Fruit fly (Drosophila melanogaster) whole organism, embryonic: ENCODE data around the gene Idh3a.

Experiments used
- B-H1 ChIP-seq: fragments of 200-800 bp; sonication (Bioruptor generic); IDR thresholded peaks from 3 replicates; pipeline ENCODE4 v1.3.6; 2022; ENCODE audit warnings: missing biosample characterization, missing genetic modification characterization
- Blimp-1 ChIP-seq: fragments of 200-800 bp; sonication (Bioruptor generic); optimal IDR thresholded peaks from 3 replicates; lab custom pipeline; 2018; ENCODE audit warnings: missing biosample characterization, missing genetic modification characterization, mild to moderate bottlenecking, moderate library complexity, missing genetic modification reagents
- C15 ChIP-seq: fragments of 200-800 bp; sonication (Bioruptor generic); IDR thresholded peaks from 3 replicates; pipeline ENCODE4 v1.3.6; 2022; ENCODE audit warnings: missing biosample characterization, missing genetic modification characterization
- CG10462 ChIP-seq: fragments of 200-800 bp; sonication (Bioruptor generic); optimal IDR thresholded peaks from 2 replicates; lab custom pipeline; 2016; ENCODE audit warnings: missing biosample characterization, missing genetic modification characterization
- CG12071 ChIP-seq: fragments of 200-800 bp; sonication (Bioruptor generic); optimal IDR thresholded peaks from 3 replicates; lab custom pipeline; 2018; ENCODE audit warnings: missing biosample characterization, mild to moderate bottlenecking, missing genetic modification characterization
- CG12104 ChIP-seq: fragments of 200-800 bp; sonication (Bioruptor generic); optimal IDR thresholded peaks from 3 replicates; lab custom pipeline; 2016; ENCODE audit warnings: missing biosample characterization, missing genetic modification characterization
- CG12769 ChIP-seq: fragments of 200-800 bp; sonication (Bioruptor generic); optimal IDR thresholded peaks from 2 replicates; lab custom pipeline; 2019; ENCODE audit warnings: missing biosample characterization, mild to moderate bottlenecking, missing genetic modification characterization, moderate library complexity
- CG14441 ChIP-seq: fragments of 200-800 bp; sonication (Bioruptor generic); IDR thresholded peaks from 2 replicates; pipeline ENCODE4 v1.3.6; 2022; ENCODE audit warnings: missing biosample characterization, missing genetic modification characterization
- CG18011 ChIP-seq: fragments of 200-800 bp; sonication (Bioruptor generic); optimal IDR thresholded peaks from 2 replicates; lab custom pipeline; 2017; ENCODE audit warnings: missing biosample characterization, missing genetic modification characterization, mild to moderate bottlenecking, moderate library complexity, missing genotype
- CG3847 ChIP-seq: fragments of 200-800 bp; sonication (Bioruptor generic); IDR thresholded peaks from 2 replicates; pipeline ENCODE4 v1.3.6; 2022; ENCODE audit warnings: missing biosample characterization, missing genetic modification characterization
- CG4282 ChIP-seq: fragments of 200-800 bp; sonication (Bioruptor generic); optimal IDR thresholded peaks from 2 replicates; lab custom pipeline; 2016; ENCODE audit warnings: missing biosample characterization, missing genetic modification characterization
- CG5245 ChIP-seq: fragments of 200-800 bp; sonication (Bioruptor generic); optimal IDR thresholded peaks from 3 replicates; lab custom pipeline; 2016; ENCODE audit warnings: missing biosample characterization, missing genetic modification characterization
- CG7963 ChIP-seq: fragments of 200-800 bp; sonication (Bioruptor generic); IDR thresholded peaks from 3 replicates; pipeline ENCODE4 v1.3.6; 2022; ENCODE audit warnings: missing biosample characterization, missing genetic modification characterization; ENCODE audit not compliant: partially characterized antibody
- CG9215 ChIP-seq: fragments of 200-800 bp; sonication (Bioruptor generic); IDR thresholded peaks from 2 replicates; pipeline ENCODE4 v1.3.6; 2022; ENCODE audit warnings: missing biosample characterization, missing genetic modification characterization
- CG9437 ChIP-seq: fragments of 200-800 bp; sonication (Bioruptor generic); optimal IDR thresholded peaks from 2 replicates; lab custom pipeline; 2018; ENCODE audit warnings: missing biosample characterization, mild to moderate bottlenecking, missing genetic modification characterization
- CG9609 ChIP-seq: fragments of 200-800 bp; sonication (Bioruptor generic); optimal IDR thresholded peaks from 3 replicates; lab custom pipeline; 2016; ENCODE audit warnings: missing biosample characterization, missing genetic modification characterization
- D19A ChIP-seq: fragments of 200-800 bp; optimal IDR thresholded peaks from 3 replicates; lab custom pipeline; 2019; ENCODE audit warnings: missing biosample characterization, mild to moderate bottlenecking, missing genetic modification characterization, moderate library complexity
- Doc2 ChIP-seq: fragments of 200-800 bp; sonication (Bioruptor generic); IDR thresholded peaks from 2 replicates; pipeline ENCODE4 v1.3.6; 2022; ENCODE audit warnings: missing biosample characterization, missing genetic modification characterization
- Dref ChIP-seq: fragments of 200-800 bp; sonication (Bioruptor generic); IDR thresholded peaks from 2 replicates; pipeline ENCODE4 v1.3.6; 2022; ENCODE audit warnings: missing biosample characterization, missing genetic modification characterization
- ERR ChIP-seq: fragments of 200-800 bp; sonication (Bioruptor generic); optimal IDR thresholded peaks from 2 replicates; lab custom pipeline; 2016; ENCODE audit warnings: missing biosample characterization, missing genetic modification characterization
- Fer1 ChIP-seq: fragments of 200-800 bp; sonication (Bioruptor generic); optimal IDR thresholded peaks from 2 replicates; lab custom pipeline; 2017; ENCODE audit warnings: missing biosample characterization, mild to moderate bottlenecking, missing genetic modification characterization
- Fer2 ChIP-seq: fragments of 200-800 bp; sonication (Bioruptor generic); optimal IDR thresholded peaks from 2 replicates; lab custom pipeline; 2018; ENCODE audit warnings: missing biosample characterization, mild to moderate bottlenecking, missing genetic modification characterization, moderate library complexity
- HLH3B ChIP-seq: fragments of 200-800 bp; sonication (Bioruptor generic); IDR thresholded peaks from 2 replicates; pipeline ENCODE4 v1.3.6; 2022; ENCODE audit warnings: missing biosample characterization, missing genetic modification characterization
- HLHmδ ChIP-seq: fragments of 200-800 bp; sonication (Bioruptor generic); optimal IDR thresholded peaks from 2 replicates; lab custom pipeline; 2018; ENCODE audit warnings: missing biosample characterization, mild to moderate bottlenecking, missing genetic modification characterization, moderate library complexity
- Kr ChIP-seq: fragments of 200-800 bp; sonication (Bioruptor generic); optimal IDR thresholded peaks from 2 replicates; lab custom pipeline; 2017; ENCODE audit warnings: missing biosample characterization, mild to moderate bottlenecking, missing genetic modification characterization
- MESR4 ChIP-seq: fragments of 200-800 bp; sonication (Bioruptor generic); optimal IDR thresholded peaks from 2 replicates; lab custom pipeline; 2018; ENCODE audit warnings: missing biosample characterization, mild to moderate bottlenecking, missing genetic modification characterization, moderate library complexity
- Mad ChIP-seq: fragments of 200-800 bp; sonication (Bioruptor generic); optimal IDR thresholded peaks from 2 replicates; lab custom pipeline; 2016; ENCODE audit warnings: missing biosample characterization, missing genetic modification characterization
- Max ChIP-seq: fragments of 200-800 bp; sonication (Bioruptor generic); optimal IDR thresholded peaks from 2 replicates; lab custom pipeline; 2016; ENCODE audit warnings: missing biosample characterization, mild to moderate bottlenecking, missing genetic modification characterization
- Nf-YA ChIP-seq: fragments of 200-800 bp; sonication (Bioruptor generic); IDR thresholded peaks from 2 replicates; pipeline ENCODE4 v1.3.6; 2022; ENCODE audit warnings: missing biosample characterization, missing genetic modification characterization
- Nf-YC ChIP-seq: fragments of 200-800 bp; optimal IDR thresholded peaks from 3 replicates; lab custom pipeline; 2019; ENCODE audit warnings: missing biosample characterization, mild to moderate bottlenecking, missing genetic modification characterization, moderate library complexity
- Ptx1 ChIP-seq: fragments of 200-800 bp; sonication (Bioruptor generic); IDR thresholded peaks from 2 replicates; pipeline ENCODE4 v1.3.6; 2022; ENCODE audit warnings: missing biosample characterization, missing genetic modification characterization
- Ravus ChIP-seq: fragments of 200-800 bp; sonication (Bioruptor generic); IDR thresholded peaks from 2 replicates; pipeline ENCODE4 v1.3.6; 2022; ENCODE audit warnings: missing biosample characterization, missing genetic modification characterization
- Side ChIP-seq: fragments of 200-800 bp; sonication (Bioruptor generic); optimal IDR thresholded peaks from 2 replicates; lab custom pipeline; 2016; ENCODE audit warnings: missing biosample characterization, missing genetic modification characterization
- Sox102F ChIP-seq: fragments of 200-800 bp; sonication (Bioruptor generic); optimal IDR thresholded peaks from 2 replicates; lab custom pipeline; 2018; ENCODE audit warnings: missing biosample characterization, mild to moderate bottlenecking, missing genetic modification characterization, moderate library complexity
- Tbp ChIP-seq: fragments of >200 bp; optimal IDR thresholded peaks from 2 replicates; lab custom pipeline; 2018; ENCODE audit warnings: missing biosample characterization, missing genetic modification characterization
- chn ChIP-seq: fragments of 200-800 bp; sonication (Bioruptor generic); optimal IDR thresholded peaks from 2 replicates; lab custom pipeline; 2016; ENCODE audit warnings: missing biosample characterization, missing genetic modification characterization
- corto ChIP-seq: fragments of 200-800 bp; sonication (Bioruptor generic); optimal IDR thresholded peaks from 2 replicates; lab custom pipeline; 2016; ENCODE audit warnings: missing biosample characterization, mild to moderate bottlenecking, missing genetic modification characterization, moderate library complexity
- dan ChIP-seq: fragments of 200-800 bp; sonication (Bioruptor generic); IDR thresholded peaks from 2 replicates; pipeline ENCODE4 v1.3.6; 2022; ENCODE audit warnings: missing biosample characterization, missing genetic modification characterization
- dm ChIP-seq: fragments of 200-800 bp; sonication (Bioruptor generic); optimal IDR thresholded peaks from 3 replicates; lab custom pipeline; 2016; ENCODE audit warnings: missing biosample characterization, missing genetic modification characterization
- dmrt11E ChIP-seq: fragments of 200-800 bp; sonication (Bioruptor generic); optimal IDR thresholded peaks from 3 replicates; lab custom pipeline; 2018; ENCODE audit warnings: missing biosample characterization, mild to moderate bottlenecking, missing genetic modification characterization, moderate library complexity
- en ChIP-seq: fragments of 200-800 bp; sonication (Bioruptor generic); optimal IDR thresholded peaks from 2 replicates; lab custom pipeline; 2016; ENCODE audit warnings: missing biosample characterization, missing genetic modification characterization
- eyg ChIP-seq: fragments of 200-800 bp; sonication (Bioruptor generic); optimal IDR thresholded peaks from 3 replicates; lab custom pipeline; 2016; ENCODE audit warnings: missing biosample characterization, missing genetic modification characterization
- fd96Cb ChIP-seq: fragments of 200-800 bp; sonication (Bioruptor generic); optimal IDR thresholded peaks from 2 replicates; lab custom pipeline; 2018; ENCODE audit warnings: missing biosample characterization, mild to moderate bottlenecking, missing genetic modification characterization, moderate library complexity
- gce ChIP-seq: fragments of 200-800 bp; sonication (Bioruptor generic); IDR thresholded peaks from 3 replicates; pipeline ENCODE4 v1.3.6; 2022; ENCODE audit warnings: missing biosample characterization, missing genetic modification characterization
- grn ChIP-seq: fragments of 200-800 bp; sonication (Bioruptor generic); optimal IDR thresholded peaks from 3 replicates; lab custom pipeline; 2017; ENCODE audit warnings: missing biosample characterization, missing genetic modification characterization
- jumu ChIP-seq: fragments of 200-800 bp; sonication (Bioruptor generic); optimal IDR thresholded peaks from 3 replicates; lab custom pipeline; 2016; ENCODE audit warnings: missing biosample characterization, missing genetic modification characterization
- otp ChIP-seq: fragments of 200-800 bp; sonication (Bioruptor generic); IDR thresholded peaks from 3 replicates; pipeline ENCODE4, ENCODE4 v1.3.6; 2022; ENCODE audit warnings: missing biosample characterization, missing genetic modification characterization
- prd ChIP-seq, 3 experiments: fragments of >200 bp in 2 of 3; fragments of 200-800 bp in 1 of 3; sonication (Bioruptor generic) in 1 of 3; optimal IDR thresholded peaks in 2 of 3; IDR thresholded peaks in 1 of 3; 2 replicates in 2 of 3; 3 replicates in 1 of 3; pipeline versions ENCODE4 v1.3.6 to Lab custom; 2017 to 2022; ENCODE audit warnings: missing biosample characterization in 1 of 3, missing genetic modification characterization in 1 of 3
- row ChIP-seq: fragments of 200-800 bp; sonication (Bioruptor generic); IDR thresholded peaks from 3 replicates; pipeline ENCODE4 v1.3.6; 2022; ENCODE audit warnings: missing biosample characterization, missing genetic modification characterization
- tll ChIP-seq, 2 experiments: fragments of 200-800 bp in 1 of 2; fragments of >200 bp in 1 of 2; sonication (Bioruptor generic) in 1 of 2; optimal IDR thresholded peaks; 2 replicates each; lab custom pipeline; 2017 to 2019; ENCODE audit warnings: missing biosample characterization in 2 of 2, missing genetic modification characterization in 2 of 2, mild to moderate bottlenecking in 1 of 2, moderate library complexity in 1 of 2
- tup ChIP-seq: fragments of 200-800 bp; sonication (Bioruptor generic); optimal IDR thresholded peaks from 2 replicates; lab custom pipeline; 2016; ENCODE audit warnings: missing biosample characterization, mild to moderate bottlenecking, missing genetic modification characterization, moderate library complexity
- zfh1 ChIP-seq: fragments of 200-800 bp; sonication (Bioruptor generic); IDR thresholded peaks from 3 replicates; pipeline ENCODE4 v1.3.6; 2022; ENCODE audit warnings: missing biosample characterization, missing genetic modification characterization

The Idh3a gene

dm6 chrX:19479869-19480326 is 41.7 kb downstream of the Idh3a start, which contains the start of the genes Naa15-16 and mRpS14 (continued):
- TF ChIP-seq Ravus (GFP tag; lab: Robert Waterston, UW) = no peak
- TF ChIP-seq Blimp-1 (GFP tag; lab: Kevin White, UChicago) = no peak
- TF ChIP-seq MESR4 (GFP tag; lab: Kevin White, UChicago) = peak; percentile 34
- no peak for TF ChIP-seq CG9609 (GFP tag; lab: Kevin White, UChicago)
- no peak for TF ChIP-seq Nf-YA
- no peak for TF ChIP-seq fd96Cb
- no peak for TF ChIP-seq tll (GFP tag; optimal IDR thresholded peaks at IDR 0.05; lab: Kevin White, UChicago)
- no peak for TF ChIP-seq CG4282 (GFP tag; lab: Kevin White, UChicago)
- no peak for TF ChIP-seq CG5245 (GFP tag; lab: Kevin White, UChicago)
- TF ChIP-seq otp (GFP tag; lab: Robert Waterston, UW) = no peak
- no peak for TF ChIP-seq CG18011
- no peak for TF ChIP-seq row
- TF ChIP-seq dan (GFP tag; lab: Robert Waterston, UW) = no peak
- no peak for TF ChIP-seq zfh1 (GFP tag; lab: Robert Waterston, UW)
- TF ChIP-seq CG12104 (GFP tag; lab: Kevin White, UChicago) = no peak
- TF ChIP-seq Mad (GFP tag; lab: Kevin White, UChicago) = no peak
- no peak for TF ChIP-seq Kr (GFP tag; lab: Kevin White, UChicago)
- TF ChIP-seq CG3847 (GFP tag; lab: Robert Waterston, UW) = no peak
- TF ChIP-seq HLHmδ = peak; percentile 24
- no peak for TF ChIP-seq Sox102F
- no peak for TF ChIP-seq CG10462 (GFP tag; lab: Kevin White, UChicago)
- no peak for TF ChIP-seq Ptx1 (GFP tag; lab: Robert Waterston, UW)
- no peak for TF ChIP-seq en (GFP tag; lab: Kevin White, UChicago)
- TF ChIP-seq D19A (tag; lab: Kevin White, UChicago) = no peak
- no peak for TF ChIP-seq HLH3B (GFP tag; lab: Robert Waterston, UW)
- peak; percentile 58 for TF ChIP-seq Dref (GFP tag; lab: Robert Waterston, UW)
- no peak for TF ChIP-seq Nf-YC (tag; lab: Kevin White, UChicago)
- TF ChIP-seq gce = no peak
- no peak for TF ChIP-seq C15 (GFP tag; lab: Robert Waterston, UW)
- no peak for TF ChIP-seq chn (GFP tag; lab: Kevin White, UChicago)
- TF ChIP-seq Fer2 = no peak
- peak; percentile 19 for TF ChIP-seq Fer1
- no peak for TF ChIP-seq ERR (GFP tag; lab: Kevin White, UChicago)
- no peak for TF ChIP-seq CG14441 (GFP tag; lab: Robert Waterston, UW)
- no peak for TF ChIP-seq CG9215 (GFP tag; lab: Robert Waterston, UW)
- peak; percentile 1 for TF ChIP-seq jumu (GFP tag; lab: Kevin White, UChicago)
- 0 out of 3 replicates have a peak, but pooled peaks have one; percentile 20 for TF ChIP-seq CG7963 (GFP tag; lab: Robert Waterston, UW)
- no peak for TF ChIP-seq CG12769 (tag; lab: Kevin White, UChicago)
- TF ChIP-seq CG9437 (GFP tag; lab: Kevin White, UChicago) = peak; percentile 18
- no peak for TF ChIP-seq Side (GFP tag; lab: Kevin White, UChicago)
- peak; percentile 30 for TF ChIP-seq Max (GFP tag; lab: Kevin White, UChicago)
- no peak for TF ChIP-seq prd (optimal IDR thresholded peaks at IDR 0.05; lab: Kevin White, UChicago)
- no peak for TF ChIP-seq prd (GFP tag; IDR thresholded peaks at IDR 0.05; lab: Robert Waterston, UW)
- no peak for TF ChIP-seq B-H1
- no peak for TF ChIP-seq eyg (GFP tag; lab: Kevin White, UChicago)
- peak; percentile 9 for TF ChIP-seq Tbp (GFP tag; lab: Kevin White, UChicago)
- no peak for TF ChIP-seq dmrt11E (tag; lab: Kevin White, UChicago)
- no peak for TF ChIP-seq grn (GFP tag; lab: Kevin White, UChicago)
- no peak for TF ChIP-seq CG12071 (GFP tag; lab: Kevin White, UChicago)
- no peak for TF ChIP-seq Doc2 (GFP tag; lab: Robert Waterston, UW)
- peak; percentile 50 for TF ChIP-seq dm
- TF ChIP-seq corto (GFP tag; lab: Kevin White, UChicago) = no peak
- TF ChIP-seq tup (GFP tag; lab: Kevin White, UChicago) = no peak
